Worm (Caenorhabditis elegans) whole organism, early embryonic: Measurements from ENCODE around the gene ebax-1.
"Not testable (repeated sequence)": the region's sequence is repeated elsewhere in the genome, so short reads cannot be mapped to it uniquely, and the experiment has no call there.

Experiments used
- B0310.2 ChIP-seq: sonication (generic microtip); optimal IDR thresholded peaks from 2 replicates; lab custom pipeline; 2016; ENCODE audit warnings: mild to moderate bottlenecking, missing genetic modification characterization, missing compliant biosample characterization
- F13C5.2 ChIP-seq: sonication (generic microtip); optimal IDR thresholded peaks from 2 replicates; lab custom pipeline; 2017; ENCODE audit warnings: mild to moderate bottlenecking, missing genetic modification characterization, inconsistent platforms, missing compliant biosample characterization
- aly-1 ChIP-seq: sonication (generic microtip); optimal IDR thresholded peaks from 2 replicates; lab custom pipeline; 2016; ENCODE audit warnings: missing genetic modification characterization, missing compliant biosample characterization
- ama-1 ChIP-seq: fragments of 150-350 bp; optimal IDR thresholded peaks from 2 replicates; lab custom pipeline; 2014
- ceh-13 ChIP-seq: fragments of 200-800 bp; sonication (Bioruptor generic); optimal IDR thresholded peaks from 2 replicates; lab custom pipeline; 2018; ENCODE audit warnings: mild to moderate bottlenecking, missing genetic modification characterization, missing compliant biosample characterization
- ceh-36 ChIP-seq: sonication (generic microtip); optimal IDR thresholded peaks from 2 replicates; lab custom pipeline; 2016; ENCODE audit warnings: missing genetic modification characterization, inconsistent platforms, missing compliant biosample characterization
- ets-7 ChIP-seq: sonication (generic microtip); optimal IDR thresholded peaks from 2 replicates; lab custom pipeline; 2016; ENCODE audit warnings: missing genotype, missing genetic modification characterization, missing compliant biosample characterization
- flt-1 ChIP-seq: fragments of 200-800 bp; sonication (Bioruptor generic); IDR thresholded peaks from 2 replicates; pipeline ENCODE4 v1.3.6; 2022; ENCODE audit warnings: missing genetic modification characterization, missing compliant biosample characterization
- hmbx-1 ChIP-seq: sonication (generic microtip); optimal IDR thresholded peaks from 2 replicates; lab custom pipeline; 2016; ENCODE audit warnings: mild to moderate bottlenecking, missing genetic modification characterization, missing compliant biosample characterization
- hmg-4 ChIP-seq: fragments of 200-800 bp; sonication (Bioruptor generic); optimal IDR thresholded peaks from 2 replicates; lab custom pipeline; 2018; ENCODE audit warnings: mild to moderate bottlenecking, missing genetic modification characterization, missing compliant biosample characterization
- hnd-1 ChIP-seq: sonication (generic microtip); optimal IDR thresholded peaks from 2 replicates; lab custom pipeline; 2016; ENCODE audit warnings: missing genetic modification characterization, missing compliant biosample characterization
- pes-1 ChIP-seq: fragments of 200-800 bp; sonication (Bioruptor generic); IDR thresholded peaks from 2 replicates; pipeline ENCODE4 v1.3.6; 2022; ENCODE audit warnings: missing genetic modification reagents, missing genetic modification characterization, missing compliant biosample characterization
- scrt-1 ChIP-seq: fragments of 200-800 bp; sonication (Bioruptor generic); IDR thresholded peaks from 2 replicates; pipeline ENCODE4 v1.3.6; 2022; ENCODE audit warnings: missing genetic modification characterization, missing compliant biosample characterization
- sea-1 ChIP-seq: fragments of 200-800 bp; sonication (Bioruptor generic); conservative IDR thresholded peaks from 2 replicates; pipeline ENCODE4 v1.3.6; 2022; ENCODE audit warnings: missing genetic modification characterization, missing compliant biosample characterization
- tbx-11 ChIP-seq: fragments of 200-800 bp; sonication (Bioruptor generic); IDR thresholded peaks from 2 replicates; pipeline ENCODE4 v1.3.6; 2022; ENCODE audit warnings: missing genetic modification characterization, missing compliant biosample characterization
- tbx-37 ChIP-seq: fragments of 200-800 bp; sonication (Bioruptor generic); conservative IDR thresholded peaks from 2 replicates; pipeline ENCODE4 v1.3.6; 2022; ENCODE audit warnings: missing genetic modification reagents, missing genetic modification characterization, missing compliant biosample characterization
- tra-4 ChIP-seq: sonication (generic microtip); optimal IDR thresholded peaks from 2 replicates; lab custom pipeline; 2017; ENCODE audit warnings: missing genetic modification characterization, missing compliant biosample characterization

ebax-1 gene

ce11 chrIV:10302203-10302602, 15.4 kb downstream of the ebax-1 start, which contains the start of gene R09E10.5:
R09E10.5 (minus strand) TSS chrIV:10302303.
- TF ChIP-seq ama-1 (lab: Kevin White, UChicago) (no peak), tbx-37 (no peak), pes-1 (no peak), aly-1 (tag; lab: Kevin White, UChicago) (no peak), ets-7 (tag; lab: Kevin White, UChicago) (no peak), scrt-1 (GFP tag; lab: Robert Waterston, UW) (no peak), tra-4 (tag; lab: Kevin White, UChicago) (no peak), hnd-1 (no peak), tbx-11 (GFP tag; lab: Robert Waterston, UW) (no peak), B0310.2 (tag; lab: Kevin White, UChicago) (no peak), sea-1 (GFP tag; lab: Robert Waterston, UW) (no peak), ceh-36 (no peak), ceh-13 (GFP tag; lab: Kevin White, UChicago) (no peak), hmg-4 (no peak)

DNA sequence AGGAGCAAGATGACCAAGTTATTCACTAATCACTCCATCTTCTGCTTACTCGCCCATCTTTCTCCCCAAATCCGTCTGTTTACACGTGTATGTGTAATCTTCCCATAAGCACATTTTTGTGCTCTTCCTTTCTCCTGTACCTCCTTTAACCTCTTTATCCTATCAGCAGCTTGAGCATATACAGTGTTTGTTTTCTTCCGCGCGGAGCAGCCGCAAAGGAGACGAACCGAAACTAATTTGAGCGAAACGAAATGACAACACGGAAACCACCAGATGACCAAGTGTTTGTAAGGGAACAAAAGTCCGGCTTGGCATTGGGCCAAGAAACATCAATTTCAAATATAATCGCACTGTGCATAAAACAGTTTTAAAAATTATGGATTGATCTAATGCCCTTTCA, 17.6 kb downstream of the ebax-1 start:
- TF ChIP-seq ama-1 (lab: Kevin White, UChicago) (no peak), tbx-11 (GFP tag; lab: Robert Waterston, UW) (no peak), pes-1 (no peak), F13C5.2 (tag; lab: Kevin White, UChicago) (no peak), sea-1 (GFP tag; lab: Robert Waterston, UW) (no peak), tra-4 (tag; lab: Kevin White, UChicago) (no peak), ceh-36 (no peak), ets-7 (tag; lab: Kevin White, UChicago) (no peak), ceh-13 (GFP tag; lab: Kevin White, UChicago) (no peak), hnd-1 (no peak), tbx-37 (no peak), hmg-4 (no peak)

- no peak for TF ChIP-seq pes-1
- TF ChIP-seq hnd-1 = no peak
- TF ChIP-seq hmg-4 = no peak
- no peak for TF ChIP-seq tra-4 (tag; lab: Kevin White, UChicago)
- no peak for TF ChIP-seq flt-1 (GFP tag; lab: Robert Waterston, UW)
- TF ChIP-seq ceh-36 = no peak
- no peak for TF ChIP-seq F13C5.2 (tag; lab: Kevin White, UChicago)
- no peak for TF ChIP-seq hmbx-1 (tag; lab: Kevin White, UChicago)
- no peak for TF ChIP-seq sea-1 (GFP tag; lab: Robert Waterston, UW)
- no peak for TF ChIP-seq tbx-11 (GFP tag; lab: Robert Waterston, UW)
These were observed 23.6 kb downstream of the ebax-1 start, which contains the start of gene R09E10.8 for ce11 chrIV:10310329-10310728. R09E10.8 (minus strand) TSS chrIV:10310429.

ce11 chrIV:10311115-10311514, 24.4 kb downstream of the ebax-1 start:
- TF ChIP-seq aly-1 (tag; lab: Kevin White, UChicago) (no peak), hmbx-1 (tag; lab: Kevin White, UChicago) (no peak), tra-4 (tag; lab: Kevin White, UChicago) (no peak), pes-1 (no peak), ets-7 (tag; lab: Kevin White, UChicago) (no peak), B0310.2 (tag; lab: Kevin White, UChicago) (no peak), ceh-13 (GFP tag; lab: Kevin White, UChicago) (no peak), hmg-4 (no peak), F13C5.2 (tag; lab: Kevin White, UChicago) (no peak), tbx-11 (GFP tag; lab: Robert Waterston, UW) (no peak), sea-1 (GFP tag; lab: Robert Waterston, UW) (no peak), flt-1 (GFP tag; lab: Robert Waterston, UW) (no peak)

DNA sequence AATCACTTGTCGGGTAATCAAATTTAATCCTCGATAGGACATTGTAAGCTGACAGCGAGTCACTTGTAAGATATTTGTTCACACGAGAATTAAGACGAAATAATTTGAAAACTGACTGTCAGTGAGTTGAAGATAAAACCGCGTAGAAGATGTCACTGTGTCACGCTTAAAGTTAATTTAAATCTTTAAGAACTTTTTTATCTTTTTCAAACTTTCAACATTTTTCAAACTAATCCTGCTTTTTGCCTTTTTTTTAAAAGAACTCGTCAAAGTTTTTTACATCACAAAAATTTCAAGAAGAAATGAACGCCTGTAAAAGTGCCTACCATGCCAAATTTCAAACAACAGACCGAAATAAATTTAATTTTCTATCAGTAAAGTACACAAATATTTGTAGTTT, 26.8 kb downstream of the ebax-1 start, which contains the start of gene acs-18:
Gene acs-18, minus strand, starts transcription at position 101 of the 400 bp plus-strand sequence.
- no peak for TF ChIP-seq hnd-1

DNA sequence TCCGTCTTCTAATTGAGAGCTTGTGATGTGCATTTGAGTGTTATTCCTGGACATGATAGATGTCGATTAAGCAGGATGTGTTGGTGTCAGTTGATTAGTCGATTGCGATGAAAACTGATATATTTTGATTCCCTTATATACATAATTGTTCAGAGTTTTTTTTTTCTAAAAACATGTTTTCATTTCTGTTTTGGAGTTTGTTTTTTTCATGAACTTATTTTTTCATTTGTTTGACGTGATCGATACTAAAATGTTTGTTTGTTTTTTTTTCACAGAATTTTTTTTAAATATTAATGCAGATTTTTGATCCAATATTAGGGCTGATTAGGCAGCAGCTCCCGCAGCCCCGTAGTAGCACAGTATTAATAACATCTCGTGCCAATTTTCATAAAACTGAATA, 31.4 kb downstream of the ebax-1 start, which contains the start of gene R09E10.2:
Gene R09E10.2, minus strand, starts transcription at position 101 of the 400 bp plus-strand sequence.
- TF ChIP-seq hmg-4 (no peak), tbx-11 (GFP tag; lab: Robert Waterston, UW) (no peak)

DNA sequence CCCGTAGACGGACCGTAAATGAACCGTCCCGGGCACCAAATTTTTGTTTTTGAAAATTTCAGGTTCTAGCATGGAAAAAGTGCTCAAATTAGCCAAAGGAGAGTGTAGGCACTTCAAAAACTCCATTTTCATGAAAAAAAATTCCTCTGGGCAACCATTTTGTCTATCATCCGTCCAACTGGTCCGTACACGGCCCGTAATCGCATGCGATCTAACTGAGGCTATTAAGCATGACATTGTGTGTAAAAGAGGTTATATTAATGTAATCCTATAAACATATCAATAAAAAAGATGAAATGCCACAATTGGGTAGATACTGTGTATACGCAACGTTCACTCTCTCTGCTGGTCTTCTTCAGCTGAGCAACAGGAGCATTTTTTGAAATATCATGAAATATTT, 35.9 kb downstream of the ebax-1 start, which contains the start of gene R09E10.1:
Gene R09E10.1, minus strand, starts transcription at position 101 of the 400 bp plus-strand sequence.
- not testable (repeated sequence) for TF ChIP-seq tbx-37; ceh-36; scrt-1 (GFP tag; lab: Robert Waterston, UW)

DNA sequence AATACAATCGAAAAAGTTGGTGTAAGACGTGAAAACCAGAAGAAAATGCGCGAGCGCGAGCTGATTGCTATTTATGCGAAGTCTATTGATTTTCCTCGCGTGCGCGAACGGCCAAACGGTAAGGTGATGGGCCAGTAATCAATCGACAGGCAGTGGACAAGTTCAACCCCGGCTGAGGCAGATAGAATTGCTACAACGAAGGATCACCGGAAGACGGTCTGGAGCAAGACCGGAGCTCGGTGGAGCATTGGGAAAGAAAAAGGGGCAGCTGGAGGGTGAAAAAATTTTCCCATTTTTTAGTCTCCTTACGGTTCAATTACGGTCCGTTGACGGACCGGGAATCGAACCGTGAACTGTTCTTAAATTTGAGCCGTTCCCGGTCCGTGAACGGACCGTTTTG, 36.6 kb downstream of the ebax-1 start:
- 0 out of 2 replicates have a peak, but pooled peaks have one; percentile 32 for TF ChIP-seq tbx-11 (GFP tag; lab: Robert Waterston, UW)

ce11 chrIV:10330962-10331361, 44.2 kb downstream of the ebax-1 start:
- TF ChIP-seq F13C5.2 (tag; lab: Kevin White, UChicago) = no peak
- TF ChIP-seq flt-1 (GFP tag; lab: Robert Waterston, UW) = no peak
- peak; percentile 17 for TF ChIP-seq hmg-4
- TF ChIP-seq hmbx-1 (tag; lab: Kevin White, UChicago) = no peak
